Worm (Caenorhabditis elegans): ENCODE results near the gene K08B4.7.

- no peak for TF ChIP-seq fos-1 (tag; optimal IDR thresholded peaks at IDR 0.05)
- TF ChIP-seq hlh-4 (tag; optimal IDR thresholded peaks at IDR 0.05) = no peak
- no peak for TF ChIP-seq ceh-82 (tag; optimal IDR thresholded peaks at IDR 0.05)
- no peak for TF ChIP-seq zag-1 (tag; optimal IDR thresholded peaks at IDR 0.05)
- TF ChIP-seq xbp-1 (tag; optimal IDR thresholded peaks at IDR 0.05) = no peak
- no peak for TF ChIP-seq nhr-28 (tag; optimal IDR thresholded peaks at IDR 0.05)
- no peak for TF ChIP-seq lsy-2 (tag; optimal IDR thresholded peaks at IDR 0.05)
- no peak for TF ChIP-seq unc-62 (GFP tag; optimal IDR thresholded peaks at IDR 0.05)
- no peak for TF ChIP-seq F16B12.6 (tag; optimal IDR thresholded peaks at IDR 0.05)
- no peak for TF ChIP-seq nhr-77 (tag; optimal IDR thresholded peaks at IDR 0.05)
Observed at ce11 chrIV:6094315-6094606, 2.0 kb upstream of the K08B4.7 start.
